Worm (Caenorhabditis elegans) whole organism, L2 larva: ENCODE measurements around the gene melo-3.

ENCODE experiments used
- C34F6.9 ChIP-seq: fragments of 150-350 bp; optimal IDR thresholded peaks from 2 replicates; lab custom pipeline; 2014; ENCODE audit warnings: missing biosample characterization, missing genetic modification characterization
- F13H6.1 ChIP-seq: sonication (generic microtip); optimal IDR thresholded peaks from 2 replicates; lab custom pipeline; 2016; ENCODE audit warnings: missing genetic modification characterization, missing compliant biosample characterization
- R02D3.7 ChIP-seq: fragments of 150-350 bp; optimal IDR thresholded peaks from 2 replicates; lab custom pipeline; 2014; ENCODE audit warnings: missing biosample characterization, missing genetic modification characterization
- Y55F3AM.14 ChIP-seq: fragments of 200-800 bp; sonication (Bioruptor generic); optimal IDR thresholded peaks from 2 replicates; lab custom pipeline; 2018; ENCODE audit warnings: mild to moderate bottlenecking, missing genetic modification characterization, missing compliant biosample characterization
- ZK546.5 ChIP-seq: sonication (generic microtip); optimal IDR thresholded peaks from 2 replicates; lab custom pipeline; 2017; ENCODE audit warnings: missing biosample characterization, missing genetic modification characterization
- alr-1 ChIP-seq: fragments of 150-350 bp; optimal IDR thresholded peaks from 2 replicates; lab custom pipeline; 2014; ENCODE audit warnings: missing biosample characterization, missing genetic modification characterization
- aly-2 ChIP-seq: fragments of 150-350 bp; optimal IDR thresholded peaks from 2 replicates; lab custom pipeline; 2014; ENCODE audit warnings: missing biosample characterization, missing genetic modification characterization
- ama-1 ChIP-seq: fragments of 150-350 bp; optimal IDR thresholded peaks from 2 replicates; lab custom pipeline; 2018; ENCODE audit warnings: inconsistent platforms
- blmp-1 ChIP-seq: sonication (generic microtip); optimal IDR thresholded peaks from 2 replicates; lab custom pipeline; 2017; ENCODE audit warnings: missing genetic modification characterization, mild to moderate bottlenecking, missing compliant biosample characterization, antibody characterized with exemption, moderate library complexity; ENCODE audit not compliant: insufficient read depth
- ceh-16 ChIP-seq: fragments of 150-350 bp; optimal IDR thresholded peaks from 2 replicates; lab custom pipeline; 2014; ENCODE audit warnings: missing biosample characterization, missing genetic modification characterization
- ceh-82 ChIP-seq: fragments of 150-350 bp; optimal IDR thresholded peaks from 2 replicates; lab custom pipeline; 2014; ENCODE audit warnings: missing biosample characterization, missing genetic modification characterization
- crh-2 ChIP-seq: sonication (generic microtip); optimal IDR thresholded peaks from 2 replicates; lab custom pipeline; 2017; ENCODE audit warnings: missing biosample characterization, missing genetic modification characterization
- dmd-4 ChIP-seq: sonication (generic microtip); optimal IDR thresholded peaks from 2 replicates; lab custom pipeline; 2017; ENCODE audit warnings: missing biosample characterization, missing genetic modification characterization
- egl-27 ChIP-seq: sonication (generic microtip); optimal IDR thresholded peaks from 3 replicates; lab custom pipeline; 2017; ENCODE audit warnings: missing biosample characterization, missing genetic modification reagents, missing genetic modification characterization
- elt-1 ChIP-seq: fragments of 150-350 bp; optimal IDR thresholded peaks from 2 replicates; lab custom pipeline; 2014; ENCODE audit warnings: missing biosample characterization, missing genetic modification characterization
- elt-3 ChIP-seq: sonication (generic microtip); optimal IDR thresholded peaks from 2 replicates; lab custom pipeline; 2017; ENCODE audit warnings: missing biosample characterization, missing genetic modification characterization
- fos-1 ChIP-seq: fragments of 150-350 bp; optimal IDR thresholded peaks from 2 replicates; lab custom pipeline; 2014; ENCODE audit warnings: missing biosample characterization, missing genetic modification characterization
- gmeb-1 ChIP-seq: fragments of 150-350 bp; optimal IDR thresholded peaks from 2 replicates; lab custom pipeline; 2014; ENCODE audit warnings: missing biosample characterization, missing genetic modification characterization
- lin-11 ChIP-seq: fragments of 150-350 bp; sonication (generic microtip); optimal IDR thresholded peaks from 2 replicates; lab custom pipeline; 2014; ENCODE audit warnings: missing biosample characterization, missing genetic modification characterization, inconsistent platforms, mixed read lengths
- lin-13 ChIP-seq: fragments of 150-350 bp; optimal IDR thresholded peaks from 2 replicates; lab custom pipeline; 2014; ENCODE audit warnings: missing biosample characterization, missing genetic modification reagents, missing genetic modification characterization
- lin-39 ChIP-seq: fragments of 150-350 bp; optimal IDR thresholded peaks from 2 replicates; lab custom pipeline; 2014; ENCODE audit warnings: missing biosample characterization, missing genetic modification reagents, missing genetic modification characterization
- lsy-2 ChIP-seq, 2 experiments: fragments of 150-350 bp in 1 of 2; sonication (generic microtip) in 1 of 2; optimal IDR thresholded peaks; 2 replicates each; lab custom pipeline; 2014 to 2017; ENCODE audit warnings: missing biosample characterization in 2 of 2, missing genetic modification characterization in 2 of 2
- mab-5 ChIP-seq: fragments of 150-350 bp; optimal IDR thresholded peaks from 2 replicates; lab custom pipeline; 2014; ENCODE audit warnings: missing biosample characterization, missing genetic modification characterization
- mbf-1 ChIP-seq: sonication (generic microtip); optimal IDR thresholded peaks from 2 replicates; lab custom pipeline; 2017; ENCODE audit warnings: missing biosample characterization, missing genetic modification characterization
- mdl-1 ChIP-seq, 2 experiments: fragments of 150-350 bp in 1 of 2; sonication (generic microtip) in 1 of 2; optimal IDR thresholded peaks; 2 replicates each; lab custom pipeline; 2017; ENCODE audit warnings: missing biosample characterization in 2 of 2, missing genetic modification characterization in 2 of 2
- nhr-10 ChIP-seq: sonication (generic microtip); optimal IDR thresholded peaks from 2 replicates; lab custom pipeline; 2017; ENCODE audit warnings: missing biosample characterization, missing genetic modification characterization
- nhr-11 ChIP-seq: fragments of 150-350 bp; optimal IDR thresholded peaks from 2 replicates; lab custom pipeline; 2014; ENCODE audit warnings: missing biosample characterization, missing genetic modification characterization
- nhr-12 ChIP-seq: fragments of 150-350 bp; optimal IDR thresholded peaks from 2 replicates; lab custom pipeline; 2014; ENCODE audit warnings: missing biosample characterization, missing genetic modification characterization
- nhr-129 ChIP-seq: fragments of 150-350 bp; optimal IDR thresholded peaks from 2 replicates; lab custom pipeline; 2014; ENCODE audit warnings: missing biosample characterization, missing genetic modification characterization
- nhr-21 ChIP-seq: fragments of 150-350 bp; optimal IDR thresholded peaks from 2 replicates; lab custom pipeline; 2014; ENCODE audit warnings: missing biosample characterization, missing genetic modification characterization
- nhr-23 ChIP-seq: fragments of 150-350 bp; optimal IDR thresholded peaks from 2 replicates; lab custom pipeline; 2014; ENCODE audit warnings: missing biosample characterization, missing genetic modification reagents, missing genetic modification characterization
- nhr-237 ChIP-seq: fragments of 150-350 bp; optimal IDR thresholded peaks from 2 replicates; lab custom pipeline; 2014; ENCODE audit warnings: missing biosample characterization, missing genetic modification characterization
- nhr-25 ChIP-seq: fragments of 150-350 bp; sonication (generic microtip); optimal IDR thresholded peaks from 3 replicates; lab custom pipeline; 2014; ENCODE audit warnings: missing biosample characterization, missing genetic modification characterization
- nhr-6 ChIP-seq: fragments of 150-350 bp; optimal IDR thresholded peaks from 2 replicates; lab custom pipeline; 2014; ENCODE audit warnings: missing biosample characterization, missing genetic modification characterization
- nhr-77 ChIP-seq: fragments of 150-350 bp; optimal IDR thresholded peaks from 2 replicates; lab custom pipeline; 2014; ENCODE audit warnings: missing biosample characterization, missing genetic modification characterization
- peb-1 ChIP-seq: fragments of 150-350 bp; optimal IDR thresholded peaks from 2 replicates; lab custom pipeline; 2014; ENCODE audit warnings: missing biosample characterization, missing genetic modification characterization
- sem-4 ChIP-seq: fragments of 150-350 bp; optimal IDR thresholded peaks from 2 replicates; lab custom pipeline; 2014; ENCODE audit warnings: missing biosample characterization, missing genetic modification reagents, missing genetic modification characterization
- skn-1 ChIP-seq: sonication (generic microtip); optimal IDR thresholded peaks from 2 replicates; lab custom pipeline; 2017; ENCODE audit warnings: missing biosample characterization, missing genetic modification characterization
- sma-3 ChIP-seq: sonication (generic microtip); optimal IDR thresholded peaks from 2 replicates; lab custom pipeline; 2016; ENCODE audit warnings: missing genetic modification reagents, missing genetic modification characterization, missing compliant biosample characterization
- sma-9 ChIP-seq, 2 experiments: fragments of 150-350 bp in 1 of 2; sonication (generic microtip) in 1 of 2; optimal IDR thresholded peaks; 2 replicates each; lab custom pipeline; 2014 to 2016; ENCODE audit warnings: missing genetic modification characterization in 2 of 2, mild to moderate bottlenecking in 1 of 2, missing biosample characterization in 1 of 2, missing compliant biosample characterization in 1 of 2, missing genetic modification reagents in 1 of 2, moderate library complexity in 1 of 2
- snpc-4 ChIP-seq: fragments of 150-350 bp; optimal IDR thresholded peaks from 2 replicates; lab custom pipeline; 2014; ENCODE audit warnings: missing biosample characterization, missing genetic modification characterization
- unc-39 ChIP-seq: fragments of 150-350 bp; optimal IDR thresholded peaks from 2 replicates; lab custom pipeline; 2014; ENCODE audit warnings: missing biosample characterization, missing genetic modification characterization
- unc-55 ChIP-seq: fragments of 150-350 bp; sonication (generic microtip); optimal IDR thresholded peaks from 3 replicates; lab custom pipeline; 2014; ENCODE audit warnings: missing biosample characterization, missing genetic modification reagents, missing genetic modification characterization
- unc-62 ChIP-seq: fragments of 150-350 bp; optimal IDR thresholded peaks from 2 replicates; lab custom pipeline; 2014; ENCODE audit warnings: missing biosample characterization, missing genetic modification reagents, missing genetic modification characterization
- zag-1 ChIP-seq: fragments of 150-350 bp; optimal IDR thresholded peaks from 2 replicates; lab custom pipeline; 2014; ENCODE audit warnings: missing biosample characterization, missing genetic modification characterization
- ztf-1 ChIP-seq: fragments of 200-800 bp; sonication (Bioruptor generic); conservative IDR thresholded peaks from 2 replicates; pipeline ENCODE4 v1.3.6; 2022; ENCODE audit warnings: missing genetic modification characterization, missing compliant biosample characterization
- ztf-11 ChIP-seq: sonication (generic microtip); optimal IDR thresholded peaks from 2 replicates; lab custom pipeline; 2017; ENCODE audit warnings: missing biosample characterization, missing genetic modification characterization
- ztf-4 ChIP-seq: fragments of 150-350 bp; optimal IDR thresholded peaks from 2 replicates; lab custom pipeline; 2014; ENCODE audit warnings: missing biosample characterization, missing genetic modification characterization

The melo-3 gene

ce11 chrV:15082291-15082690 lies 45.6 kb upstream of the melo-3 start, which contains the start of the genes C01G10.10 and C01G10.9:
TSS of gene C01G10.10 (minus strand) at chrV:15082441.
TSS of gene C01G10.9 (plus strand) at chrV:15082530.
- TF ChIP-seq alr-1 (tag; lab: Kevin White, UChicago) (no peak), elt-1 (tag; lab: Kevin White, UChicago) (no peak), fos-1 (tag; lab: Kevin White, UChicago) (peak; percentile 9), dmd-4 (no peak), nhr-6 (tag; lab: Kevin White, UChicago) (no peak), mdl-1 (tag; optimal IDR thresholded peaks at IDR 0.05; lab: Kevin White, UChicago) (no peak), nhr-11 (tag; lab: Kevin White, UChicago) (no peak), nhr-237 (tag; lab: Kevin White, UChicago) (no peak), lin-13 (peak; percentile 51), ZK546.5 (tag; lab: Kevin White, UChicago) (no peak), mab-5 (tag; lab: Kevin White, UChicago) (no peak), peb-1 (no peak), nhr-129 (tag; lab: Kevin White, UChicago) (no peak), nhr-21 (tag; lab: Kevin White, UChicago) (no peak), Y55F3AM.14 (GFP tag; lab: Kevin White, UChicago) (no peak), nhr-23 (no peak), unc-62 (GFP tag; lab: Kevin White, UChicago) (no peak), gmeb-1 (tag; lab: Kevin White, UChicago) (peak; percentile 47), sma-3 (GFP tag; lab: Kevin White, UChicago) (peak; percentile 68), egl-27 (tag; lab: Kevin White, UChicago) (no peak), lin-39 (tag; lab: Kevin White, UChicago) (no peak), ztf-4 (tag; lab: Kevin White, UChicago) (no peak), ceh-16 (tag; lab: Kevin White, UChicago) (peak; percentile 13), nhr-77 (tag; lab: Kevin White, UChicago) (no peak), R02D3.7 (tag; lab: Kevin White, UChicago) (no peak), nhr-10 (tag; lab: Kevin White, UChicago) (no peak), zag-1 (tag; lab: Kevin White, UChicago) (no peak), skn-1 (tag; lab: Kevin White, UChicago) (no peak), ceh-82 (no peak), nhr-12 (tag; lab: Kevin White, UChicago) (no peak), F13H6.1 (tag; lab: Kevin White, UChicago) (peak; percentile 73), lin-11 (no peak), ztf-1 (GFP tag; lab: Robert Waterston, UW) (no peak), ama-1 (lab: Kevin White, UChicago) (no peak), unc-55 (GFP tag; lab: Kevin White, UChicago) (peak; percentile 47), elt-3 (tag; lab: Kevin White, UChicago) (no peak), ztf-11 (tag; lab: Kevin White, UChicago) (no peak), snpc-4 (peak; percentile 50), mbf-1 (tag; lab: Kevin White, UChicago) (no peak), unc-39 (no peak), sem-4 (tag; lab: Kevin White, UChicago) (peak; percentile 41), blmp-1 (no peak), nhr-25 (tag; lab: Kevin White, UChicago) (peak; percentile 46), C34F6.9 (peak; percentile 64), sma-9 (GFP tag; optimal IDR thresholded peaks at IDR 0.05; lab: Kevin White, UChicago) (peak; percentile 82), sma-9 (tag; optimal IDR thresholded peaks at IDR 0.05; lab: Kevin White, UChicago) (no peak), crh-2 (tag; lab: Kevin White, UChicago) (peak; percentile 45), lsy-2 (tag; optimal IDR thresholded peaks at IDR 0.05; lab: Kevin White, UChicago) (peak; percentile 13 to 75), aly-2 (tag; lab: Kevin White, UChicago) (no peak)
